Worm (Caenorhabditis elegans) whole organism, early embryonic: ENCODE measurements around the gene pxmp-4.
A peak's percentile ranks its signal among the peaks of the same experiment; 100 is the strongest.

Experiments used
- B0310.2 ChIP-seq: sonication (generic microtip); optimal IDR thresholded peaks from 2 replicates; lab custom pipeline; 2016; ENCODE audit warnings: mild to moderate bottlenecking, missing genetic modification characterization, missing compliant biosample characterization
- F13C5.2 ChIP-seq: sonication (generic microtip); optimal IDR thresholded peaks from 2 replicates; lab custom pipeline; 2017; ENCODE audit warnings: mild to moderate bottlenecking, missing genetic modification characterization, inconsistent platforms, missing compliant biosample characterization
- aly-1 ChIP-seq: sonication (generic microtip); optimal IDR thresholded peaks from 2 replicates; lab custom pipeline; 2016; ENCODE audit warnings: missing genetic modification characterization, missing compliant biosample characterization
- ama-1 ChIP-seq: fragments of 150-350 bp; optimal IDR thresholded peaks from 2 replicates; lab custom pipeline; 2014
- ceh-13 ChIP-seq: fragments of 200-800 bp; sonication (Bioruptor generic); optimal IDR thresholded peaks from 2 replicates; lab custom pipeline; 2018; ENCODE audit warnings: mild to moderate bottlenecking, missing genetic modification characterization, missing compliant biosample characterization
- ceh-36 ChIP-seq: sonication (generic microtip); optimal IDR thresholded peaks from 2 replicates; lab custom pipeline; 2016; ENCODE audit warnings: missing genetic modification characterization, inconsistent platforms, missing compliant biosample characterization
- ets-7 ChIP-seq: sonication (generic microtip); optimal IDR thresholded peaks from 2 replicates; lab custom pipeline; 2016; ENCODE audit warnings: missing genotype, missing genetic modification characterization, missing compliant biosample characterization
- flt-1 ChIP-seq: fragments of 200-800 bp; sonication (Bioruptor generic); IDR thresholded peaks from 2 replicates; pipeline ENCODE4 v1.3.6; 2022; ENCODE audit warnings: missing genetic modification characterization, missing compliant biosample characterization
- hmbx-1 ChIP-seq: sonication (generic microtip); optimal IDR thresholded peaks from 2 replicates; lab custom pipeline; 2016; ENCODE audit warnings: mild to moderate bottlenecking, missing genetic modification characterization, missing compliant biosample characterization
- hmg-4 ChIP-seq: fragments of 200-800 bp; sonication (Bioruptor generic); optimal IDR thresholded peaks from 2 replicates; lab custom pipeline; 2018; ENCODE audit warnings: mild to moderate bottlenecking, missing genetic modification characterization, missing compliant biosample characterization
- hnd-1 ChIP-seq: sonication (generic microtip); optimal IDR thresholded peaks from 2 replicates; lab custom pipeline; 2016; ENCODE audit warnings: missing genetic modification characterization, missing compliant biosample characterization
- pes-1 ChIP-seq: fragments of 200-800 bp; sonication (Bioruptor generic); IDR thresholded peaks from 2 replicates; pipeline ENCODE4 v1.3.6; 2022; ENCODE audit warnings: missing genetic modification reagents, missing genetic modification characterization, missing compliant biosample characterization
- scrt-1 ChIP-seq: fragments of 200-800 bp; sonication (Bioruptor generic); IDR thresholded peaks from 2 replicates; pipeline ENCODE4 v1.3.6; 2022; ENCODE audit warnings: missing genetic modification characterization, missing compliant biosample characterization
- sea-1 ChIP-seq: fragments of 200-800 bp; sonication (Bioruptor generic); conservative IDR thresholded peaks from 2 replicates; pipeline ENCODE4 v1.3.6; 2022; ENCODE audit warnings: missing genetic modification characterization, missing compliant biosample characterization
- tbx-11 ChIP-seq: fragments of 200-800 bp; sonication (Bioruptor generic); IDR thresholded peaks from 2 replicates; pipeline ENCODE4 v1.3.6; 2022; ENCODE audit warnings: missing genetic modification characterization, missing compliant biosample characterization
- tbx-37 ChIP-seq: fragments of 200-800 bp; sonication (Bioruptor generic); conservative IDR thresholded peaks from 2 replicates; pipeline ENCODE4 v1.3.6; 2022; ENCODE audit warnings: missing genetic modification reagents, missing genetic modification characterization, missing compliant biosample characterization
- tra-4 ChIP-seq: sonication (generic microtip); optimal IDR thresholded peaks from 2 replicates; lab custom pipeline; 2017; ENCODE audit warnings: missing genetic modification characterization, missing compliant biosample characterization

Gene pxmp-4

DNA sequence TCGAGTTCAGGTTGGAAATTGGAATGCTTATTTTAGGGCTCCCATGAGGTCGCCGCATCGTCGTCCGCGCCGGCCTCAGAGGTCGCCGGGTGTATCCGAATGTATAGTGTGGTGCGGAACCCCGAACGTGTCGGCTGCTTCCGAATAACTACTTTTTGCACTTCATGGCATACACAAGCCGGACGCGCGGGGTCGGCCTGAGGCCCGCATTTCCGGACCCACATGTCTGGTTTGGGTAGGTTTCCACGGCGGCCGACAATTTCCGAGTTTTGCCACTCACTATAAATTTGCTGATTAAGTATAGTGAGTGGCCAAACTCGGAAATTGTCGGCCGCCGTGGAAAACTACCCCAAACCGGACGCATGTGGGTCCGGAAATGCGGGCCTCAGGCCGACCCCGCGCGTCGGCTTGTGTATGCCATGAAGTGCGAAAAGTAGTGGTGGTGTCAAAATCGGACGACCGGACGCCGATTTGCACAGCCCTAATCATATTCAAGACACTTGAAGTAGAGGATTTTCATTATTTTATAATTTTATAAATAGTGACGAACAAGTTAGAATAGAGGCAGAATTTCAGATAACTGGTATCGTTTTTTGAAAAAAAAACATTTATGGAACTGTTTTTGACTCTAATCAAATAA lies 1.3 kb upstream of the pxmp-4 start:
- TF ChIP-seq scrt-1 (GFP tag; lab: Robert Waterston, UW): no peak

DNA sequence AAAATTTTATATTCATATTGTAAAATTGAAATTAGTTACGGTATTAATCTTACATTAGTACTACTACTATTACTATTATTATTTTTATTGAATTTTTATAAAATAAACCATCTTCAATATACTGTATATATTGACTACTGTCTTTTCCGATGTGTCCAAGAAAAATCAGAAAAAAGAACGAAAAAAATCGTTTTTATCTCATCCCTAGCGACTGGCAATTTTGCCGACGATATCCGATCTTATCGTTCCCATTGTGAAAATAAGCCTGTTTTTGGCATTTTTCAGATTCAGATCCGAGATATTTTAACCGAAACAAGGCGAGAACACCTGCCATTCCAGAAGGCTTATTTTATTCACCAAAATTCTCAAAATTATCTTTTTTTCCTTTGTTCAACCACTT lies 6.5 kb downstream of the pxmp-4 start, which contains the start of gene F18F11.4:
TSS of gene F18F11.4 (plus strand) at position 301 of the 400 bp plus-strand sequence.
- TF ChIP-seq tbx-11 (GFP tag; lab: Robert Waterston, UW): no peak
- no peak for TF ChIP-seq pes-1 (GFP tag; lab: Robert Waterston, UW)
- TF ChIP-seq ama-1: no peak
- no peak for TF ChIP-seq ceh-13 (GFP tag; lab: Kevin White, UChicago)

DNA sequence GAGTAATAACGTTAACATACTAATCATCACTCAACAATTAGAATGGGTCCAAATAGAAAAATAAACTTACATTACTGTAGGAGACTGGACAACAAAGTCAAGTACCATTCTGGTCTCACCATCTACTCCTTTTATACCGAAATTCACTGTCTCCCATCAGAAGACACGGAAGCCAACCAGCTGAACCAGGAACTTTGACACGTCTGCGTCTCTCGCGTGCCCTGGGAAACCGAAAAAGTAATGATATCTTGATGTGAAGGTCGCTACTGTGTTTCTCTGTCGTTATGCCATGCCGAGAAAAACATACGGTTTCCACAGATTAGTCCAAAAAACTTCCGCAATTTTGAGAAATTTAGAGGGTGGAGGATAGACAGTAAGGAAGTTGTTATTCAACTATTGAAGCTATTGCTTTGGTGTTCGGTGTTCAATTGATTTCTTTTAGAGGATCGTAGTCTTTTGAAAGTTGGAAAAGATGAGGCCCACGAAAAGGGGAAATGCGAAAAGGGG lies 10.4 kb downstream of the pxmp-4 start, which contains the start of gene col-101:
TSS of gene col-101 (minus strand) at position 457 of the 507 bp plus-strand sequence.
- TF ChIP-seq tra-4 (tag; lab: Kevin White, UChicago) (no peak), flt-1 (GFP tag; lab: Robert Waterston, UW) (no peak), F13C5.2 (no peak)

DNA sequence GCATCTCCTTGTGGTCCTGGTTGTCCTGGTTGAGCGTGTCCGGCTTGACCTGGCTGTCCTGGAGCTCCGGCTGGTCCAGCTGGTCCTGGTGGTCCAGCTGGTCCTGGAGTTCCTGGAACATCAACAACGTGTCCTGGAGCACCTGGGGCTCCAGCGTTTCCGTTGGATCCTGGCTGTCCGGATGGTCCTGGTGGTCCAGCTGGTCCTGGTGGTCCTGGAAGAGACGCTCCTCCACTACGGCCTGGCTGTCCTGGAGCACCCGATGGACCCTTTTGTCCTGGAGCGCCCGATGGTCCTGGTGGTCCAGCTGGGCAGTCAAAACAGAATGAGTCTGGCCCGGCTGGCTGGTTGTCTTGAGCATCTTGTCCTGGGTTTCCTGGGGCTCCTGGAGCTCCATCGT lies 11.3 kb downstream of the pxmp-4 start:
- TF ChIP-seq tra-4 (tag; lab: Kevin White, UChicago): no peak
- no peak for TF ChIP-seq B0310.2 (tag; lab: Kevin White, UChicago)
- no peak for TF ChIP-seq tbx-11 (GFP tag; lab: Robert Waterston, UW)
- TF ChIP-seq scrt-1 (GFP tag; lab: Robert Waterston, UW): no peak
- TF ChIP-seq ceh-13 (GFP tag; lab: Kevin White, UChicago): no peak
- TF ChIP-seq F13C5.2: no peak
- no peak for TF ChIP-seq sea-1 (GFP tag; lab: Robert Waterston, UW)
- TF ChIP-seq flt-1 (GFP tag; lab: Robert Waterston, UW): no peak
- no peak for TF ChIP-seq ets-7
- no peak for TF ChIP-seq aly-1 (tag; lab: Kevin White, UChicago)
- no peak for TF ChIP-seq hnd-1
- no peak for TF ChIP-seq hmbx-1 (tag; lab: Kevin White, UChicago)
- no peak for TF ChIP-seq ama-1
- no peak for TF ChIP-seq ceh-36
- TF ChIP-seq hmg-4 (GFP tag; lab: Kevin White, UChicago): no peak
- TF ChIP-seq pes-1 (GFP tag; lab: Robert Waterston, UW): no peak
- no peak for TF ChIP-seq tbx-37 (GFP tag; lab: Robert Waterston, UW)

DNA sequence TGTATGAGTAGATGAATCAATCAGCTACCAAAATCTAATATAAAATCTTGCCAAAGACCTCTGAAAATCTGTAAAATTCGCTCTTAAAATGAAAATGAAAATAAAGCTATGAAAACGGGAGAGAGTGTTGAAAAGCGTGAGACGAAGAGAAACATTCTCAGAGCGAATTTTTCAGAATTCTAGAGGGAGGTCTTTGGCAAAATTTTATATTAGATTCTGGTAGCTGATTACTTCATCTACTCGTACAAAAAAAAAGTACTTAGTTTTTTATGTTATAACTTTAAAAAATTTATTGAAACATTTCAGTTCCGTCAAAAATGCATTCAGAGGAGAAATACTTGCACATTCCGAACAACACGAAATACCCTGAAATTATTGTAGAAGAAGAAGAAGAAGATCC lies 12.2 kb downstream of the pxmp-4 start, which contains the start of gene drl-1:
TSS of gene drl-1 (plus strand) at position 301 of the 400 bp plus-strand sequence.
- no peak for TF ChIP-seq sea-1 (GFP tag; lab: Robert Waterston, UW)
- no peak for TF ChIP-seq hmbx-1 (tag; lab: Kevin White, UChicago)
- TF ChIP-seq flt-1 (GFP tag; lab: Robert Waterston, UW): no peak
- no peak for TF ChIP-seq hmg-4 (GFP tag; lab: Kevin White, UChicago)
- no peak for TF ChIP-seq ets-7
- no peak for TF ChIP-seq pes-1 (GFP tag; lab: Robert Waterston, UW)
- TF ChIP-seq hnd-1: no peak
- TF ChIP-seq F13C5.2: no peak
- TF ChIP-seq ama-1: no peak
- TF ChIP-seq B0310.2 (tag; lab: Kevin White, UChicago): no peak
- no peak for TF ChIP-seq scrt-1 (GFP tag; lab: Robert Waterston, UW)
- no peak for TF ChIP-seq ceh-36
- TF ChIP-seq ceh-13 (GFP tag; lab: Kevin White, UChicago): no peak
- TF ChIP-seq tbx-11 (GFP tag; lab: Robert Waterston, UW): no peak
- TF ChIP-seq aly-1 (tag; lab: Kevin White, UChicago): no peak
- no peak for TF ChIP-seq tra-4 (tag; lab: Kevin White, UChicago)
- TF ChIP-seq tbx-37 (GFP tag; lab: Robert Waterston, UW): no peak

DNA sequence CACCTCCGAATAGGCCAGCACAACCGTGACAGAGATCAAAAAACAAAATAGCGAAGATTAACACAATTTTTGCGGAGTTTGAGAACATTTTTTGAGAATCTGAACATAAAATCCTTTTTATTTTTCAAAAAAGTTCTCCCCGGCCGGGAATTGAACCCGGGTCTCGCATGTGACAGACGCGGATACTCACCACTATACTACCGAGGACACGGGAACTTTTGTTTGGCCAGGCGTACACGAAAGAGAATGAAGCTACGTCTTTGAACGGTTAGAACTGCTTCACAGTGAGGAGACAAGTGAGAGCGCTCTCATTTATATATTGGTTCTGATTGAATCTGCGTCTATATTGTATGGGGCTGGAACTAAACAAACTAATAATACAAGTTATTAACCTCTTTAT lies 14.5 kb downstream of the pxmp-4 start, which contains the start of gene grl-26:
TSS of gene grl-26 (minus strand) at position 318 of the 400 bp plus-strand sequence.
- TF ChIP-seq tra-4 (tag; lab: Kevin White, UChicago): no peak
- no peak for TF ChIP-seq B0310.2 (tag; lab: Kevin White, UChicago)
- peak; percentile 34; the same call in 1 of the 2 replicates for TF ChIP-seq sea-1 (GFP tag; lab: Robert Waterston, UW)
- TF ChIP-seq flt-1 (GFP tag; lab: Robert Waterston, UW): peak; percentile 47
- peak; percentile 83 for TF ChIP-seq scrt-1 (GFP tag; lab: Robert Waterston, UW)
- no peak for TF ChIP-seq hmbx-1 (tag; lab: Kevin White, UChicago)
- peak; percentile 38 for TF ChIP-seq hnd-1
- no peak for TF ChIP-seq ama-1
- TF ChIP-seq hmg-4 (GFP tag; lab: Kevin White, UChicago): peak; percentile 38
- TF ChIP-seq ets-7: no peak
- TF ChIP-seq pes-1 (GFP tag; lab: Robert Waterston, UW): peak; percentile 72
- TF ChIP-seq tbx-11 (GFP tag; lab: Robert Waterston, UW): peak; percentile 56
- no peak for TF ChIP-seq ceh-36
- peak; percentile 50 for TF ChIP-seq F13C5.2
- peak; percentile 65; the same call in 1 of the 2 replicates for TF ChIP-seq tbx-37 (GFP tag; lab: Robert Waterston, UW)
- peak; percentile 29 for TF ChIP-seq aly-1 (tag; lab: Kevin White, UChicago)
- TF ChIP-seq ceh-13 (GFP tag; lab: Kevin White, UChicago): no peak

DNA sequence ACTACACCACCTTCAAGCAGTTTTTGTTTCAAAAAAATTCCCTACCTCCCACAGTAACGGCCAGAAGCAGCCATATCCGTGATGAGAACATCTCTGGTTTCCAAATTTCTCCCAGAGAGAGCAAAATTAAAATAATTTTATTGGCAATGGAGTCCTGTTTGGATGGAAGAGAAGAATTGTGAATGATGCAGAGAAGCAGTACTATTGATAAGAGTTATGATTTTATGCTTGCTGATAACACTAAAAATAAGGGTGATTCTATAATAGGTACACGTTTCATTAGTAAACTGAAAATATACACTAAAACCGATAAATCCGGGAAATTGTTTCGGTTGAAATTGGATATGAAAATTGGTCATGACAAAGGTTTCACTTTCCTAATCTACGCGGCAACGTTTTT lies 16.6 kb downstream of the pxmp-4 start, which contains the start of gene dsc-4:
TSS of gene dsc-4 (minus strand) at position 165 of the 400 bp plus-strand sequence.
- TF ChIP-seq aly-1 (tag; lab: Kevin White, UChicago) (no peak), tra-4 (tag; lab: Kevin White, UChicago) (no peak), flt-1 (GFP tag; lab: Robert Waterston, UW) (no peak), scrt-1 (GFP tag; lab: Robert Waterston, UW) (no peak), tbx-11 (GFP tag; lab: Robert Waterston, UW) (no peak), B0310.2 (tag; lab: Kevin White, UChicago) (no peak), ceh-36 (no peak), pes-1 (GFP tag; lab: Robert Waterston, UW) (no peak), hnd-1 (no peak), ets-7 (no peak), tbx-37 (GFP tag; lab: Robert Waterston, UW) (no peak), hmbx-1 (tag; lab: Kevin White, UChicago) (no peak), ceh-13 (GFP tag; lab: Kevin White, UChicago) (no peak), sea-1 (GFP tag; lab: Robert Waterston, UW) (no peak), hmg-4 (GFP tag; lab: Kevin White, UChicago) (no peak)
